Worm (Caenorhabditis elegans): ENCODE data around the gene ufl-1.

- TF ChIP-seq K09A11.1 (tag; optimal IDR thresholded peaks at IDR 0.05; ENCODE audit: insufficient read depth) (no peak), nhr-232 (tag; optimal IDR thresholded peaks at IDR 0.05) (no peak), lin-11 (tag; optimal IDR thresholded peaks at IDR 0.05) (no peak), ama-1 (optimal IDR thresholded peaks at IDR 0.05) (no peak), ceh-45 (GFP tag; IDR thresholded peaks at IDR 0.05) (no peak)
Observed at ce11 chrIV:7045362-7045936, 8.8 kb upstream of the ufl-1 start.

All from whole organism, late embryonic.